Fruit fly (Drosophila melanogaster) whole organism, prepupa: ENCODE results near the gene Ski6.

ENCODE experiments used
- Blimp-1 ChIP-seq: fragments of 200-800 bp; sonication (Bioruptor generic); optimal IDR thresholded peaks from 3 replicates; lab custom pipeline; 2017; ENCODE audit warnings: missing biosample characterization, missing genetic modification characterization, mild to moderate bottlenecking, moderate library complexity, missing genetic modification reagents
- CG10669 ChIP-seq: fragments of 200-800 bp; sonication (Bioruptor generic); optimal IDR thresholded peaks from 3 replicates; lab custom pipeline; 2018; ENCODE audit warnings: missing biosample characterization, mild to moderate bottlenecking, missing genetic modification characterization, moderate library complexity
- CG11294 ChIP-seq: fragments of 200-800 bp; sonication (Bioruptor generic); IDR thresholded peaks from 2 replicates; pipeline ENCODE4 v1.3.6; 2022; ENCODE audit warnings: missing biosample characterization, missing genetic modification characterization
- CG11902 ChIP-seq: fragments of 200-800 bp; sonication (Bioruptor generic); optimal IDR thresholded peaks from 3 replicates; lab custom pipeline; 2016; ENCODE audit warnings: missing biosample characterization, missing genetic modification characterization
- CG15336 ChIP-seq: fragments of 200-800 bp; sonication (Bioruptor generic); IDR thresholded peaks from 2 replicates; pipeline ENCODE4 v1.3.6; 2022; ENCODE audit warnings: missing biosample characterization, missing genetic modification characterization
- CG1621 ChIP-seq: fragments of 200-800 bp; sonication (Bioruptor generic); optimal IDR thresholded peaks from 3 replicates; lab custom pipeline; 2018; ENCODE audit warnings: missing biosample characterization, mild to moderate bottlenecking, missing genetic modification characterization
- CG16779 ChIP-seq: fragments of 200-800 bp; sonication (Bioruptor generic); optimal IDR thresholded peaks from 3 replicates; lab custom pipeline; 2017; ENCODE audit warnings: missing biosample characterization, mild to moderate bottlenecking, missing genetic modification characterization
- CG3032 ChIP-seq: fragments of 200-800 bp; optimal IDR thresholded peaks from 2 replicates; lab custom pipeline; 2019; ENCODE audit warnings: missing biosample characterization, mild to moderate bottlenecking, missing genetic modification characterization, moderate library complexity
- CG32006 ChIP-seq: fragments of 200-800 bp; sonication (Bioruptor generic); optimal IDR thresholded peaks from 3 replicates; lab custom pipeline; 2017; ENCODE audit warnings: missing biosample characterization, mild to moderate bottlenecking, missing genetic modification characterization
- CG3919 ChIP-seq: fragments of 200-800 bp; sonication (Bioruptor generic); optimal IDR thresholded peaks from 3 replicates; lab custom pipeline; 2016; ENCODE audit warnings: missing biosample characterization, missing genetic modification characterization
- CG4318 ChIP-seq: fragments of 200-800 bp; sonication (Bioruptor generic); optimal IDR thresholded peaks from 3 replicates; lab custom pipeline; 2017; ENCODE audit warnings: missing biosample characterization, mild to moderate bottlenecking, missing genetic modification characterization
- CG6163 ChIP-seq: fragments of 200-800 bp; sonication (Bioruptor generic); IDR thresholded peaks from 3 replicates; pipeline ENCODE4 v1.3.6; 2022; ENCODE audit warnings: missing biosample characterization, missing genetic modification characterization
- CG6792 ChIP-seq: fragments of 200-800 bp; sonication (Bioruptor generic); optimal IDR thresholded peaks from 3 replicates; lab custom pipeline; 2016; ENCODE audit warnings: missing biosample characterization, missing genetic modification characterization
- CG6808 ChIP-seq: fragments of 200-800 bp; sonication (Bioruptor generic); optimal IDR thresholded peaks from 3 replicates; lab custom pipeline; 2017; ENCODE audit warnings: missing biosample characterization, missing genetic modification characterization, mild to moderate bottlenecking, moderate library complexity, missing genetic modification reagents
- CG8119 ChIP-seq: fragments of 200-800 bp; sonication (Bioruptor generic); IDR thresholded peaks from 3 replicates; pipeline ENCODE4 v1.3.6; 2022; ENCODE audit warnings: missing biosample characterization, missing genetic modification characterization
- CG8632 ChIP-seq: fragments of 200-800 bp; sonication (Bioruptor generic); optimal IDR thresholded peaks from 3 replicates; lab custom pipeline; 2016; ENCODE audit warnings: missing biosample characterization, missing genetic modification characterization
- Eip78C ChIP-seq: fragments of 200-800 bp; sonication (Bioruptor generic); peaks from one replicate; lab custom pipeline; 2016; ENCODE audit warnings: missing biosample characterization, missing genetic modification characterization
- Hr38 ChIP-seq: sonication (Bioruptor generic); optimal IDR thresholded peaks from 2 replicates; lab custom pipeline; 2016; ENCODE audit warnings: missing biosample characterization, missing genetic modification characterization
- Hr4 ChIP-seq: fragments of 200-800 bp; sonication (Bioruptor generic); optimal IDR thresholded peaks from 3 replicates; lab custom pipeline; 2016; ENCODE audit warnings: missing biosample characterization, missing genetic modification characterization
- Met ChIP-seq: fragments of 200-800 bp; sonication (Bioruptor generic); optimal IDR thresholded peaks from 3 replicates; lab custom pipeline; 2016; ENCODE audit warnings: missing biosample characterization, missing genetic modification characterization
- OdsH ChIP-seq: fragments of 200-800 bp; sonication (Bioruptor generic); optimal IDR thresholded peaks from 3 replicates; lab custom pipeline; 2016; ENCODE audit warnings: missing biosample characterization, missing genetic modification characterization
- Smox ChIP-seq: fragments of 200-800 bp; sonication (Bioruptor generic); optimal IDR thresholded peaks from 3 replicates; lab custom pipeline; 2016; ENCODE audit warnings: missing biosample characterization, missing genetic modification characterization
- Sox14 ChIP-seq: fragments of 200-800 bp; sonication (Bioruptor generic); optimal IDR thresholded peaks from 3 replicates; lab custom pipeline; 2016; ENCODE audit warnings: missing biosample characterization, missing genetic modification characterization
- achi ChIP-seq: fragments of 200-800 bp; sonication (Bioruptor generic); optimal IDR thresholded peaks from 3 replicates; lab custom pipeline; 2016; ENCODE audit warnings: missing biosample characterization, missing genetic modification characterization
- acj6 ChIP-seq: fragments of 200-800 bp; sonication (Bioruptor generic); optimal IDR thresholded peaks from 3 replicates; lab custom pipeline; 2016; ENCODE audit warnings: missing biosample characterization, missing genetic modification characterization
- cyc ChIP-seq: fragments of 200-800 bp; sonication (Bioruptor generic); optimal IDR thresholded peaks from 3 replicates; lab custom pipeline; 2016; ENCODE audit warnings: missing biosample characterization, missing genetic modification characterization
- dac ChIP-seq: fragments of 200-800 bp; sonication (Bioruptor generic); optimal IDR thresholded peaks from 2 replicates; lab custom pipeline; 2017; ENCODE audit warnings: missing biosample characterization, mild to moderate bottlenecking, missing genetic modification characterization
- dsx ChIP-seq: fragments of 200-800 bp; optimal IDR thresholded peaks from 3 replicates; lab custom pipeline; 2019; ENCODE audit warnings: missing biosample characterization, mild to moderate bottlenecking, missing genetic modification characterization, moderate library complexity; ENCODE audit not compliant: poor library complexity, severe bottlenecking
- eg ChIP-seq: fragments of 200-800 bp; sonication (Bioruptor generic); IDR thresholded peaks from 3 replicates; pipeline ENCODE4 v1.3.6; 2022; ENCODE audit warnings: missing biosample characterization, missing genetic modification characterization
- esn ChIP-seq: fragments of 200-800 bp; sonication (Bioruptor generic); optimal IDR thresholded peaks from 2 replicates; lab custom pipeline; 2016; ENCODE audit warnings: missing biosample characterization, mild to moderate bottlenecking, missing genetic modification characterization, moderate library complexity
- fd59A ChIP-seq: fragments of 200-800 bp; sonication (Bioruptor generic); optimal IDR thresholded peaks from 2 replicates; lab custom pipeline; 2017; ENCODE audit warnings: missing biosample characterization, mild to moderate bottlenecking, missing genetic modification characterization, missing genetic modification reagents
- fd85E ChIP-seq: fragments of 200-800 bp; sonication (Bioruptor generic); optimal IDR thresholded peaks from 3 replicates; lab custom pipeline; 2016; ENCODE audit warnings: missing biosample characterization, missing genetic modification characterization
- fkh ChIP-seq: fragments of 200-800 bp; sonication (Bioruptor generic); optimal IDR thresholded peaks from 3 replicates; lab custom pipeline; 2017; ENCODE audit warnings: missing biosample characterization, mild to moderate bottlenecking, missing genetic modification characterization, moderate library complexity
- lz ChIP-seq: fragments of 200-800 bp; sonication (Bioruptor generic); optimal IDR thresholded peaks from 3 replicates; lab custom pipeline; 2016; ENCODE audit warnings: missing biosample characterization, missing genetic modification characterization
- net ChIP-seq: fragments of 200-800 bp; sonication (Bioruptor generic); optimal IDR thresholded peaks from 3 replicates; lab custom pipeline; 2016; ENCODE audit warnings: missing biosample characterization, missing genetic modification characterization
- salr ChIP-seq, 2 experiments: fragments of 200-800 bp; sonication (Bioruptor generic); optimal IDR thresholded peaks; 3 replicates each; lab custom pipeline; 2016 to 2018; ENCODE audit warnings: missing biosample characterization in 2 of 2, missing genetic modification characterization in 2 of 2, mild to moderate bottlenecking in 1 of 2
- spab ChIP-seq: fragments of 200-800 bp; sonication (Bioruptor generic); optimal IDR thresholded peaks from 2 replicates; lab custom pipeline; 2017; ENCODE audit warnings: missing biosample characterization, mild to moderate bottlenecking, missing genetic modification characterization, missing genetic modification reagents
- ss ChIP-seq, 2 experiments: fragments of 200-800 bp; sonication (Bioruptor generic); optimal IDR thresholded peaks; 2 replicates in 1 of 2; 3 replicates in 1 of 2; lab custom pipeline; 2017 to 2018; ENCODE audit warnings: mild to moderate bottlenecking in 2 of 2, missing biosample characterization in 2 of 2, missing genetic modification characterization in 2 of 2, moderate library complexity in 1 of 2
- topi ChIP-seq: fragments of 200-800 bp; sonication (Bioruptor generic); optimal IDR thresholded peaks from 3 replicates; lab custom pipeline; 2016; ENCODE audit warnings: missing biosample characterization, missing genetic modification characterization

Ski6 gene

DNA sequence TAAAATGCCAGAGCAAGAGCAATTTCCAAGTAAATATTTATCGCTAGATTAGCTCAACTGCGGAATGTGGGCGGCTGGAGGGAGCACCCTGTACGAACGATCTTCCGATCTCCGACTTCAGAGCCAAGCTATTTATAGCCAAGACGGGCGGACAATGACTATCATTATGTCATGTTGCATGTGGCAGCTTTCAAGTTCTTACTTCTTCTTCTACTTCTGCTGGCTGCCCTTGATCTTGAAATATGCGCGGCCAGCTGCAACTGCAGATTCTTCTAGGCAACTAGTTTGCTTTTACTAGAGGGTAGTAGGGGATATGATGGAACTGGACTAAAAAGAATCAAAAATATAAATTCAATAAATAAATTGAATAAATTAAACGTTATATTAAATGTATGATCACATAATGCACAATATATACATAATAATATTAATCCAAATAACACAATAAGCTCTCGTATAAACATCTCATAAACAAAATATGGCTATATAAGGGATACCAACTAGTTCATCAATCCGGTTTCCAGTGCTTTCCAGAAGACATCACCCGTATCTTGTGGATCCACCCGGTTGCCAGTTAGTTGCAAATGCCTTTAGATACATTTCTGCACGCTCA is 45.9 kb upstream of the Ski6 start (continued):
- TF ChIP-seq dsx (peak; percentile 76), spab (peak; percentile 33), acj6 (GFP tag; lab: Kevin White, UChicago) (peak; percentile 19), CG11294 (GFP tag; lab: Robert Waterston, UW) (no peak), dac (GFP tag; lab: Kevin White, UChicago) (no peak), ss (GFP tag; optimal IDR thresholded peaks at IDR 0.05; lab: Kevin White, UChicago) (peak; percentile 54 to 65), topi (GFP tag; lab: Kevin White, UChicago) (no peak), CG3919 (GFP tag; lab: Kevin White, UChicago) (peak; percentile 17)

dm6 chr2L:13266627-13267026 is 44.4 kb upstream of the Ski6 start:
- TF ChIP-seq CG1621 (peak; percentile 41), CG3919 (GFP tag; lab: Kevin White, UChicago) (peak; percentile 27), CG6163 (no peak), Eip78C (GFP tag; lab: Kevin White, UChicago) (peak; percentile 63), fd59A (GFP tag; lab: Kevin White, UChicago) (no peak), CG8119 (GFP tag; lab: Robert Waterston, UW) (0 out of 3 replicates have a peak, but pooled peaks have one; percentile 18), CG6808 (peak; percentile 21), fd85E (GFP tag; lab: Kevin White, UChicago) (no peak), eg (GFP tag; lab: Robert Waterston, UW) (peak; percentile 47; the same call in 1 of the 3 replicates), CG3032 (tag; lab: Kevin White, UChicago) (peak; percentile 23), CG32006 (peak; percentile 17), ss (GFP tag; optimal IDR thresholded peaks at IDR 0.05; lab: Kevin White, UChicago) (peak in 1 of 2 experiments; percentile 75)

DNA sequence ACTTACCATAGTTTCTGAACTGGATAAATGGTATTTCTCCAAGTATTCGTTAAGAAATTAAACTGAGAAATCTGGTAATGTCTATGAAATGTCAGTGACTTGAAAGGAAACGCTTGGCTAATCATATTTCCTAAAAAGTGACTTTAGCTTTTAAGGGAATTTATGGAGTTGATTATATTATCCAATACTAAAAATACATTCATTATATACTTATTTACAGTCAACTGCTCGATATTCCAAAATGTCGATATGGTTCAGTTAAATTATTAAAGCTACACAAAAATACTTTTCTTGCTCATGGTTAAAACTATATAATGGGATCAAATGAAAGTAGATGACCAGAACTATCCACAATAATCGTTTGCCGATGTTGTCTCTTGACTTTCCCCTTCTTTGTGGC is 43.5 kb upstream of the Ski6 start, which contains the start of gene CG31848:
Gene CG31848 (minus strand): TSS at position 101 of the 400 bp plus-strand sequence.
- no peak for TF ChIP-seq spab
- no peak for TF ChIP-seq Blimp-1 (GFP tag; lab: Kevin White, UChicago)
- no peak for TF ChIP-seq OdsH (GFP tag; lab: Kevin White, UChicago)

dm6 chr2L:13260740-13261139 is 38.5 kb upstream of the Ski6 start, which contains the start of gene CG44085:
TSS of gene CG44085 (plus strand) at chr2L:13261008.
- TF ChIP-seq Hr38 (GFP tag; lab: Kevin White, UChicago): no peak
- no peak for TF ChIP-seq CG4318 (GFP tag; lab: Kevin White, UChicago)
- no peak for TF ChIP-seq CG6163
- TF ChIP-seq dsx: no peak
- TF ChIP-seq CG11902 (GFP tag; lab: Kevin White, UChicago): no peak
- TF ChIP-seq CG3919 (GFP tag; lab: Kevin White, UChicago): no peak
- TF ChIP-seq CG6792 (GFP tag; lab: Kevin White, UChicago): no peak
- no peak for TF ChIP-seq net (GFP tag; lab: Kevin White, UChicago)
- no peak for TF ChIP-seq CG10669 (GFP tag; lab: Kevin White, UChicago)
- TF ChIP-seq achi: no peak
- TF ChIP-seq acj6 (GFP tag; lab: Kevin White, UChicago): no peak
- no peak for TF ChIP-seq fd59A (GFP tag; lab: Kevin White, UChicago)
- TF ChIP-seq CG8632: no peak
- TF ChIP-seq lz (GFP tag; lab: Kevin White, UChicago): no peak
- no peak for TF ChIP-seq CG15336 (GFP tag; lab: Robert Waterston, UW)
- TF ChIP-seq cyc (GFP tag; lab: Kevin White, UChicago): no peak
- TF ChIP-seq spab: no peak
- no peak for TF ChIP-seq Met (GFP tag; lab: Kevin White, UChicago)

dm6 chr2L:13259643-13260042 is 37.4 kb upstream of the Ski6 start, which contains the start of gene CG31730:
TSS of gene CG31730 (minus strand) at chr2L:13259743.
- TF ChIP-seq eg (GFP tag; lab: Robert Waterston, UW): no peak
- no peak for TF ChIP-seq esn (GFP tag; lab: Kevin White, UChicago)
- no peak for TF ChIP-seq dac (GFP tag; lab: Kevin White, UChicago)
- TF ChIP-seq Hr4: no peak
- TF ChIP-seq OdsH (GFP tag; lab: Kevin White, UChicago): no peak
- TF ChIP-seq salr (GFP tag; optimal IDR thresholded peaks at IDR 0.05; lab: Kevin White, UChicago): no peak
- TF ChIP-seq CG32006: no peak
- TF ChIP-seq CG10669 (GFP tag; lab: Kevin White, UChicago): no peak
- no peak for TF ChIP-seq fd59A (GFP tag; lab: Kevin White, UChicago)
- TF ChIP-seq Smox: no peak
- TF ChIP-seq CG15336 (GFP tag; lab: Robert Waterston, UW): no peak
- no peak for TF ChIP-seq cyc (GFP tag; lab: Kevin White, UChicago)
- TF ChIP-seq CG6808: no peak
- no peak for TF ChIP-seq CG16779 (tag; lab: Kevin White, UChicago)
- TF ChIP-seq Sox14 (GFP tag; lab: Kevin White, UChicago): no peak
- no peak for TF ChIP-seq Blimp-1 (GFP tag; lab: Kevin White, UChicago)
- TF ChIP-seq fkh (GFP tag; lab: Kevin White, UChicago): no peak
- TF ChIP-seq, all 60 proteins: peak for 0
